Worm (Caenorhabditis elegans): ENCODE measurements around the gene Y116F11B.7.

- TF ChIP-seq nhr-25 (tag; optimal IDR thresholded peaks at IDR 0.05; ENCODE audit: borderline replicate concordance, insufficient read depth), result no peak
- TF ChIP-seq unc-130 (GFP tag; optimal IDR thresholded peaks at IDR 0.05), result no peak
- no peak for TF ChIP-seq unc-39 (tag; optimal IDR thresholded peaks at IDR 0.05)
- TF ChIP-seq nhr-77 (tag; optimal IDR thresholded peaks at IDR 0.05), result no peak
- TF ChIP-seq egl-27 (tag; optimal IDR thresholded peaks at IDR 0.05), result no peak
- TF ChIP-seq lin-13 (GFP tag; optimal IDR thresholded peaks at IDR 0.05), result no peak
- no peak for TF ChIP-seq tra-1 (GFP tag; IDR thresholded peaks at IDR 0.05)
- TF ChIP-seq ama-1 (optimal IDR thresholded peaks at IDR 0.05), result no peak
- TF ChIP-seq snpc-1.2 (GFP tag; IDR thresholded peaks at IDR 0.05), result no peak
- no peak for TF ChIP-seq hif-1 (tag; optimal IDR thresholded peaks at IDR 0.05)
- TF ChIP-seq ztf-11 (tag; optimal IDR thresholded peaks at IDR 0.05), result no peak
- no peak for TF ChIP-seq unc-62 (GFP tag; optimal IDR thresholded peaks at IDR 0.05 in 1 of 2)
- TF ChIP-seq unc-62 (tag; optimal IDR thresholded peaks at IDR 0.05), result no peak
- TF ChIP-seq mxl-3 (GFP tag; optimal IDR thresholded peaks at IDR 0.05), result no peak
Observed at ce11 chrV:19801033-19801432, 47.1 kb upstream of the Y116F11B.7 start, which contains the start of gene Y116F11B.2.

Data from whole organism, L4 larva.